Worm (Caenorhabditis elegans) whole organism, mixed stage, embryonic: ENCODE data around the gene C18H7.4.

Source experiments
- bed-3 ChIP-seq: fragments of 200-800 bp; sonication (Bioruptor generic); optimal IDR thresholded peaks from 3 replicates; lab custom pipeline; 2018; ENCODE audit warnings: mild to moderate bottlenecking, missing genetic modification characterization, moderate library complexity, missing compliant biosample characterization
- blmp-1 ChIP-seq: fragments of 150-350 bp; optimal IDR thresholded peaks from 2 replicates; lab custom pipeline; 2014; ENCODE audit warnings: missing biosample characterization, missing genetic modification characterization
- ceh-39 ChIP-seq: fragments of 150-350 bp; optimal IDR thresholded peaks from 2 replicates; lab custom pipeline; 2014; ENCODE audit warnings: missing biosample characterization, missing genetic modification characterization
- ceh-43 ChIP-seq: fragments of 200-800 bp; sonication (Bioruptor generic); optimal IDR thresholded peaks from 2 replicates; lab custom pipeline; 2018; ENCODE audit warnings: mild to moderate bottlenecking, missing genetic modification characterization, moderate library complexity, missing compliant biosample characterization
- ceh-83 ChIP-seq: fragments of 200-800 bp; sonication (Bioruptor generic); optimal IDR thresholded peaks from 2 replicates; lab custom pipeline; 2018; ENCODE audit warnings: mild to moderate bottlenecking, missing genetic modification characterization, missing compliant biosample characterization
- ces-1 ChIP-seq: fragments of 150-350 bp; optimal IDR thresholded peaks from 2 replicates; lab custom pipeline; 2014; ENCODE audit warnings: missing biosample characterization, missing genetic modification reagents, missing genetic modification characterization
- cnd-1 ChIP-seq: fragments of 200-800 bp; sonication (Bioruptor generic); optimal IDR thresholded peaks from 2 replicates; lab custom pipeline; 2018; ENCODE audit warnings: mild to moderate bottlenecking, missing genetic modification characterization, missing compliant biosample characterization
- drap-1 ChIP-seq: fragments of 200-800 bp; sonication (Bioruptor generic); optimal IDR thresholded peaks from 3 replicates; lab custom pipeline; 2018; ENCODE audit warnings: mild to moderate bottlenecking, missing genetic modification characterization, missing compliant biosample characterization
- elt-1 ChIP-seq: sonication (generic microtip); optimal IDR thresholded peaks from 2 replicates; lab custom pipeline; 2017; ENCODE audit warnings: missing genetic modification characterization, mild to moderate bottlenecking, missing compliant biosample characterization, antibody characterized with exemption, moderate library complexity, borderline replicate concordance; ENCODE audit not compliant: insufficient read depth
- elt-3 ChIP-seq: fragments of 150-350 bp; optimal IDR thresholded peaks from 2 replicates; lab custom pipeline; 2014; ENCODE audit warnings: missing biosample characterization, missing genetic modification characterization
- flh-1 ChIP-seq: fragments of 200-800 bp; sonication (Bioruptor generic); optimal IDR thresholded peaks from 2 replicates; lab custom pipeline; 2018; ENCODE audit warnings: mild to moderate bottlenecking, missing genetic modification characterization, moderate library complexity, missing compliant biosample characterization
- ham-2 ChIP-seq: fragments of 200-800 bp; sonication (Bioruptor generic); optimal IDR thresholded peaks from 2 replicates; lab custom pipeline; 2018; ENCODE audit warnings: mild to moderate bottlenecking, missing genetic modification characterization, missing compliant biosample characterization
- hlh-1 ChIP-seq: fragments of 150-350 bp; optimal IDR thresholded peaks from 2 replicates; lab custom pipeline; 2014; ENCODE audit warnings: missing biosample characterization, missing genetic modification reagents, missing genetic modification characterization
- lin-13 ChIP-seq: fragments of 150-350 bp; optimal IDR thresholded peaks from 2 replicates; lab custom pipeline; 2014; ENCODE audit warnings: missing biosample characterization, missing genetic modification characterization
- lin-32 ChIP-seq: fragments of 200-800 bp; sonication (Bioruptor generic); optimal IDR thresholded peaks from 2 replicates; lab custom pipeline; 2018; ENCODE audit warnings: mild to moderate bottlenecking, missing genetic modification characterization, missing compliant biosample characterization
- lsy-2 ChIP-seq: fragments of 150-350 bp; optimal IDR thresholded peaks from 2 replicates; lab custom pipeline; 2014; ENCODE audit warnings: missing biosample characterization, missing genetic modification characterization
- mab-5 ChIP-seq: fragments of 150-350 bp; optimal IDR thresholded peaks from 2 replicates; lab custom pipeline; 2014; ENCODE audit warnings: missing biosample characterization, missing genetic modification characterization
- mep-1 ChIP-seq: fragments of 150-350 bp; optimal IDR thresholded peaks from 2 replicates; lab custom pipeline; 2017; ENCODE audit warnings: missing biosample characterization, missing genetic modification reagents, missing genetic modification characterization, inconsistent platforms
- mls-2 ChIP-seq: sonication (generic microtip); optimal IDR thresholded peaks from 2 replicates; lab custom pipeline; 2016; ENCODE audit warnings: mild to moderate bottlenecking, missing genetic modification characterization, moderate library complexity, missing compliant biosample characterization
- nhr-12 ChIP-seq: fragments of 150-350 bp; optimal IDR thresholded peaks from 2 replicates; lab custom pipeline; 2014; ENCODE audit warnings: missing biosample characterization, missing genetic modification characterization
- nhr-2 ChIP-seq: fragments of 150-350 bp; optimal IDR thresholded peaks from 2 replicates; lab custom pipeline; 2014; ENCODE audit warnings: missing biosample characterization, missing genetic modification characterization
- nhr-237 ChIP-seq: fragments of 150-350 bp; optimal IDR thresholded peaks from 2 replicates; lab custom pipeline; 2014; ENCODE audit warnings: missing biosample characterization, missing genetic modification characterization
- nhr-28 ChIP-seq: fragments of 150-350 bp; optimal IDR thresholded peaks from 2 replicates; lab custom pipeline; 2014; ENCODE audit warnings: missing biosample characterization, missing genetic modification characterization
- nhr-76 ChIP-seq: sonication (generic microtip); optimal IDR thresholded peaks from 2 replicates; lab custom pipeline; 2017; ENCODE audit warnings: missing biosample characterization, missing genetic modification characterization
- pha-4 ChIP-seq: fragments of 150-350 bp; optimal IDR thresholded peaks from 2 replicates; lab custom pipeline; 2018; ENCODE audit warnings: missing biosample characterization, missing genetic modification reagents, missing genetic modification characterization
- sem-2 ChIP-seq: fragments of 200-800 bp; sonication (Bioruptor generic); optimal IDR thresholded peaks from 2 replicates; lab custom pipeline; 2018; ENCODE audit warnings: mild to moderate bottlenecking, missing genetic modification characterization, missing compliant biosample characterization
- snpc-4 ChIP-seq: fragments of 150-350 bp; optimal IDR thresholded peaks from 2 replicates; lab custom pipeline; 2014; ENCODE audit warnings: missing biosample characterization, missing genetic modification characterization
- sptf-1 ChIP-seq: sonication (generic microtip); optimal IDR thresholded peaks from 2 replicates; lab custom pipeline; 2017; ENCODE audit warnings: mild to moderate bottlenecking, missing genetic modification characterization, moderate library complexity, missing compliant biosample characterization
- tbx-8 ChIP-seq: fragments of 200-800 bp; sonication (Bioruptor generic); optimal IDR thresholded peaks from 2 replicates; lab custom pipeline; 2018; ENCODE audit warnings: mild to moderate bottlenecking, missing genetic modification characterization, moderate library complexity, missing compliant biosample characterization
- unc-39 ChIP-seq: fragments of 150-350 bp; optimal IDR thresholded peaks from 2 replicates; lab custom pipeline; 2014; ENCODE audit warnings: missing biosample characterization, missing genetic modification characterization
- unc-62 ChIP-seq: fragments of 150-350 bp; optimal IDR thresholded peaks from 2 replicates; lab custom pipeline; 2014; ENCODE audit warnings: missing biosample characterization, missing genetic modification reagents, missing genetic modification characterization
- zip-8 ChIP-seq: fragments of 150-350 bp; optimal IDR thresholded peaks from 2 replicates; lab custom pipeline; 2014; ENCODE audit warnings: missing biosample characterization, missing genetic modification characterization
- ztf-11 ChIP-seq: fragments of 150-350 bp; optimal IDR thresholded peaks from 2 replicates; lab custom pipeline; 2014; ENCODE audit warnings: missing biosample characterization, missing genetic modification characterization

Gene C18H7.4

DNA sequence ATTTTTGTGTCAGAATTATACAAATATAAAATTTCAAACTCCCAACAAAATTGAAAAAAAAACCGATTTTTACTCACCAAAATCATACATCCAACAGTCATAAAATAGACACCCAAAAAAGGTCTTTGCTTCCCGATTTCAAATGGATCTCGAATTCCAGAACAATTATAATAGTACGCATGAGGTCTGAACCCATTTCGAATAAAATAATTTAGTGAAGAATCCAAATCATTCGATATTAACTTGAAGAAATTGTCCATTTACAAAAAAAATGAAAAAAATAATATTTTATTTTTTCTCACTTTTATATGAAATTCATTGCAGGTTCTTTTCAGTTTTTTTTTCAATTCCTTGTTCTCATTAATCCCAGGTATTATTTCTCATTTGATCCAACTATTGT, 8.5 kb downstream of the C18H7.4 start, which contains the start of gene srt-59:
Gene srt-59, minus strand, starts transcription at position 101 of the 400 bp plus-strand sequence.
- TF ChIP-seq elt-3 = no peak
- no peak for TF ChIP-seq mep-1 (tag; lab: Kevin White, UChicago)
- no peak for TF ChIP-seq mls-2 (tag; lab: Kevin White, UChicago)
- no peak for TF ChIP-seq pha-4 (tag; lab: Kevin White, UChicago)
- no peak for TF ChIP-seq ceh-43
- TF ChIP-seq sem-2 (GFP tag; lab: Kevin White, UChicago) = no peak
- no peak for TF ChIP-seq unc-39
- no peak for TF ChIP-seq nhr-2
- TF ChIP-seq ceh-39 (tag; lab: Kevin White, UChicago) = no peak
- no peak for TF ChIP-seq ceh-83 (GFP tag; lab: Kevin White, UChicago)
- no peak for TF ChIP-seq nhr-237 (tag; lab: Kevin White, UChicago)
- no peak for TF ChIP-seq ham-2 (GFP tag; lab: Kevin White, UChicago)
- no peak for TF ChIP-seq drap-1

DNA sequence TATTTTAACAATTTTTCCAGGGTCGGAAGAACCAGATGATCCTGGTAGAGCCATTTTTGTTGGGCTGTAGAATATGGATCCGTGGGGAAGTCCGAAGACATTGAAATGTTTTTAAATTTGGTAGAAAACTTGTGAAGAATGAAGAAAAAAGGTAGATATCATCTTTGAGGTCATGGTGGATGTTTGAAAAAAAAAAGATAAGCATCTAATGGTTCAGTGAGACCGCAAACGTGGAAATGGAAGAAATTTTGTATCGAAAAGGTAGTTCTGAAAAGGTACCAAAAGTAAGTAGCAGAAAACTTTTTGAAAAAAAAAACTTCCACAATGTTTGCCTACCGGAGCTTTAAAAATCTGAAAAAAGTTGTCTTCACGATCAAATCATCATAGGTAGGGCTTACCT, 10.4 kb downstream of the C18H7.4 start, which contains the start of gene prmt-4:
Gene prmt-4, minus strand, starts transcription at position 101 of the 400 bp plus-strand sequence.
- TF ChIP-seq zip-8 (tag; lab: Kevin White, UChicago) = no peak
- no peak for TF ChIP-seq nhr-28 (tag; lab: Kevin White, UChicago)
- TF ChIP-seq nhr-76 (tag; lab: Kevin White, UChicago) = no peak
- no peak for TF ChIP-seq nhr-2
- no peak for TF ChIP-seq pha-4 (tag; lab: Kevin White, UChicago)
- no peak for TF ChIP-seq nhr-237 (tag; lab: Kevin White, UChicago)
- TF ChIP-seq hlh-1 (tag; lab: Kevin White, UChicago) = no peak
- no peak for TF ChIP-seq ztf-11 (tag; lab: Kevin White, UChicago)
- no peak for TF ChIP-seq nhr-12
- no peak for TF ChIP-seq unc-39
- TF ChIP-seq flh-1 (GFP tag; lab: Kevin White, UChicago) = no peak
- TF ChIP-seq mab-5 (tag; lab: Kevin White, UChicago) = no peak
- no peak for TF ChIP-seq snpc-4 (tag; lab: Kevin White, UChicago)
- no peak for TF ChIP-seq lsy-2 (tag; lab: Kevin White, UChicago)
- no peak for TF ChIP-seq ham-2 (GFP tag; lab: Kevin White, UChicago)
- no peak for TF ChIP-seq sem-2 (GFP tag; lab: Kevin White, UChicago)
- no peak for TF ChIP-seq sptf-1 (tag; lab: Kevin White, UChicago)
- no peak for TF ChIP-seq ceh-43
- TF ChIP-seq lin-32 (GFP tag; lab: Kevin White, UChicago) = no peak

DNA sequence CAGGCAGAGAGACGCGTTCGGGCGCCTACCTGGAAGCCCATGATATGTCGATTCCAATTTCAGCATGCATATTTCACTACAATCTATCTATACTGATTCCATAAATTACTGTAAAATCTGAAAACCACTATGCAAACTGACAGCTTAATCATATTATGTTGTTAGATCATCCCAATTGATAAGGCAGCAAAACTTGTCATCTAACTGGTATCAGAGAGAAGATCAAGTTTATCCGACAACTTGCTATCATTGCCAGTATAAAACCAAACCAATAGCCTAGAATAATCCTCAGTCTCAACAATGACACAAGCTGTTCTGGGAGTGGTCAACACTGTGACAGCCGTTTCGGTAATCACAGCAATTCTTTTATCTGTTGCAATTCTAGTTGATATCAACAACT, 11.0 kb downstream of the C18H7.4 start, which contains the start of gene col-102:
Gene col-102, plus strand, starts transcription at position 301 of the 400 bp plus-strand sequence.
- TF ChIP-seq hlh-1 (tag; lab: Kevin White, UChicago) = no peak
- TF ChIP-seq, all 35 proteins: peak for 0

DNA sequence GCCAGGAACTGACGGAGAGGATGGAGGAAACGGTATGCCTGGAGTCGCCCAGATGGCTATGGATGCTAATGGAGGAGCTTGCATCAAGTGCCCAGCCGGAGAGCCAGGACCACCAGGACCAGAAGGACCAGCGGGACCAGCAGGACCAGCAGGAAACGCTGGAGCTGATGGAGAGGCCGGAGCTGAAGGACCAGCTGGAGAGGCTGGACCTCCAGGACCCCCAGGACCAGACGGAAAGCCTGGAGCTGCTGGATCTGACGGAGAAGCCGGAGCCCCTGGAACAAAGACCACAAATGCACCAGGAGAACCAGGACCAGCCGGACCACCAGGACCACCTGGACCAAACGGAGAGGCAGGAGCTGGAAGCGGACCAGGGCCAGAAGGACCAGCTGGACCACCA, 11.7 kb downstream of the C18H7.4 start:
- no peak for TF ChIP-seq flh-1 (GFP tag; lab: Kevin White, UChicago)
- TF ChIP-seq snpc-4 (tag; lab: Kevin White, UChicago) = no peak
- TF ChIP-seq mls-2 (tag; lab: Kevin White, UChicago) = no peak
- TF ChIP-seq nhr-28 (tag; lab: Kevin White, UChicago) = no peak
- no peak for TF ChIP-seq pha-4 (tag; lab: Kevin White, UChicago)
- TF ChIP-seq sem-2 (GFP tag; lab: Kevin White, UChicago) = no peak
- no peak for TF ChIP-seq ceh-39 (tag; lab: Kevin White, UChicago)
- no peak for TF ChIP-seq zip-8 (tag; lab: Kevin White, UChicago)
- TF ChIP-seq drap-1 = no peak
- TF ChIP-seq unc-62 (GFP tag; lab: Kevin White, UChicago) = no peak
- no peak for TF ChIP-seq nhr-12
- TF ChIP-seq lin-13 (tag; lab: Kevin White, UChicago) = no peak
- TF ChIP-seq nhr-237 (tag; lab: Kevin White, UChicago) = no peak
- TF ChIP-seq sptf-1 (tag; lab: Kevin White, UChicago) = no peak
- TF ChIP-seq ztf-11 (tag; lab: Kevin White, UChicago) = no peak
- TF ChIP-seq elt-1 (tag; lab: Kevin White, UChicago) = no peak
- TF ChIP-seq ceh-43 = no peak
- TF ChIP-seq ham-2 (GFP tag; lab: Kevin White, UChicago) = no peak
- TF ChIP-seq cnd-1 = no peak
- no peak for TF ChIP-seq ceh-83 (GFP tag; lab: Kevin White, UChicago)

DNA sequence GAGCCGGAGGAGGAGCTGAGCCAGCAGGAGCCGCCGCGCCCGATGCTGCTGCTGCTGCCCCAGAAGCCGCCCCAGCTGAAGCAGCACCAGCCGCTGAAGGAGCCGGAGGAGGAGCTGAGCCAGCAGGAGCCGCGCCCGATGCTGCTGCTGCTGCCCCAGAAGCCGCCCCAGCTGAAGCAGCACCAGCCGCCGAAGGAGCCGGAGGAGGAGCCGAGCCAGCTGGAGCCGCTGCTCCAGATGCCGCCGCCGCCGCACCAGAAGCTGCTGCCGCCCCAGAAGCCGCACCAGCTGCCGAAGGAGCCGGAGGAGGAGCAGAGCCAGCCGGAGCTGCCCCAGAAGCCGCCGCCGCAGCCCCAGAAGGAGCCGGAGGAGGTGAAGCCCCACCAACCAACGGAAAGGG, 12.3 kb downstream of the C18H7.4 start:
- TF ChIP-seq lin-32 (GFP tag; lab: Kevin White, UChicago) = no peak
- TF ChIP-seq sem-2 (GFP tag; lab: Kevin White, UChicago) = no peak
- TF ChIP-seq mls-2 (tag; lab: Kevin White, UChicago) = peak; percentile 27
- peak; percentile 14 for TF ChIP-seq bed-3 (GFP tag; lab: Kevin White, UChicago)
- no peak for TF ChIP-seq nhr-12
- TF ChIP-seq ham-2 (GFP tag; lab: Kevin White, UChicago) = no peak
- TF ChIP-seq elt-3 = no peak
- no peak for TF ChIP-seq ceh-83 (GFP tag; lab: Kevin White, UChicago)
- no peak for TF ChIP-seq unc-39
- peak; percentile 18 for TF ChIP-seq sptf-1 (tag; lab: Kevin White, UChicago)
- TF ChIP-seq lsy-2 (tag; lab: Kevin White, UChicago) = no peak
- no peak for TF ChIP-seq mab-5 (tag; lab: Kevin White, UChicago)
- TF ChIP-seq nhr-28 (tag; lab: Kevin White, UChicago) = no peak
- TF ChIP-seq unc-62 (GFP tag; lab: Kevin White, UChicago) = no peak
- TF ChIP-seq elt-1 (tag; lab: Kevin White, UChicago) = no peak
- TF ChIP-seq tbx-8 (GFP tag; lab: Kevin White, UChicago) = no peak
- no peak for TF ChIP-seq ces-1 (GFP tag; lab: Kevin White, UChicago)
- TF ChIP-seq blmp-1 (tag; lab: Kevin White, UChicago) = no peak
